Worm (Caenorhabditis elegans) whole organism, L4 larva: ENCODE results near the gene sym-3.

Experiments
- F10B5.3 ChIP-seq: sonication (generic microtip); optimal IDR thresholded peaks from 2 replicates; lab custom pipeline; 2016; ENCODE audit warnings: mild to moderate bottlenecking, missing genetic modification characterization, missing compliant biosample characterization
- F26F4.8 ChIP-seq: fragments of 200-800 bp; sonication (Bioruptor generic); conservative IDR thresholded peaks from 2 replicates; pipeline ENCODE4 v1.3.6; 2022; ENCODE audit warnings: missing genetic modification characterization, missing compliant biosample characterization
- F37D6.2 ChIP-seq: sonication (generic microtip); optimal IDR thresholded peaks from 2 replicates; lab custom pipeline; 2016; ENCODE audit warnings: mild to moderate bottlenecking, missing genetic modification characterization, missing compliant biosample characterization
- F49E8.2 ChIP-seq: sonication (generic microtip); optimal IDR thresholded peaks from 2 replicates; lab custom pipeline; 2016; ENCODE audit warnings: missing compliant biosample characterization, mild to moderate bottlenecking, missing genetic modification characterization, borderline replicate concordance
- T26A8.4 ChIP-seq: fragments of 200-800 bp; sonication (Bioruptor generic); IDR thresholded peaks from 2 replicates; pipeline ENCODE4 v1.3.6; 2022; ENCODE audit warnings: missing genetic modification characterization, missing compliant biosample characterization
- Y105C5A.15 ChIP-seq: fragments of 200-800 bp; sonication (Bioruptor generic); IDR thresholded peaks from 2 replicates; pipeline ENCODE4 v1.3.6; 2022; ENCODE audit warnings: missing genetic modification characterization, missing compliant biosample characterization
- Y5F2A.4 ChIP-seq: fragments of 200-800 bp; sonication (Bioruptor generic); optimal IDR thresholded peaks from 2 replicates; lab custom pipeline; 2018; ENCODE audit warnings: mild to moderate bottlenecking, missing genetic modification characterization, missing compliant biosample characterization
- Y75B8A.6 ChIP-seq: fragments of 200-800 bp; sonication (Bioruptor generic); IDR thresholded peaks from 2 replicates; pipeline ENCODE4 v1.3.6; 2022; ENCODE audit warnings: missing genetic modification reagents, missing genetic modification characterization, missing compliant biosample characterization
- ZK337.2 ChIP-seq: fragments of 200-800 bp; sonication (Bioruptor generic); IDR thresholded peaks from 2 replicates; pipeline ENCODE4 v1.3.6; 2022; ENCODE audit warnings: missing genetic modification reagents, missing genetic modification characterization, missing compliant biosample characterization
- aha-1 ChIP-seq: fragments of 150-350 bp; peaks from one replicate; lab custom pipeline; 2014; ENCODE audit warnings: missing biosample characterization, missing genetic modification characterization
- aly-2 ChIP-seq: sonication (generic microtip); optimal IDR thresholded peaks from 2 replicates; lab custom pipeline; 2018; ENCODE audit warnings: missing biosample characterization, missing genetic modification characterization
- attf-4 ChIP-seq: sonication (generic microtip); optimal IDR thresholded peaks from 3 replicates; lab custom pipeline; 2017; ENCODE audit warnings: missing biosample characterization, missing genetic modification characterization
- ces-1 ChIP-seq: fragments of 150-350 bp; sonication (generic microtip); optimal IDR thresholded peaks from 4 replicates; lab custom pipeline; 2014; ENCODE audit warnings: missing biosample characterization, missing genetic modification reagents, missing genetic modification characterization
- cey-2 ChIP-seq: sonication (generic microtip); optimal IDR thresholded peaks from 3 replicates; lab custom pipeline; 2017; ENCODE audit warnings: missing genetic modification characterization, mild to moderate bottlenecking, missing compliant biosample characterization, antibody characterized with exemption, borderline replicate concordance; ENCODE audit not compliant: insufficient read depth
- ctbp-1 ChIP-seq: fragments of 200-800 bp; sonication (Bioruptor generic); IDR thresholded peaks from 2 replicates; pipeline ENCODE4 v1.3.6; 2022; ENCODE audit warnings: missing genetic modification reagents, missing genetic modification characterization, missing compliant biosample characterization
- dmd-6 ChIP-seq: fragments of 200-800 bp; sonication (Bioruptor generic); IDR thresholded peaks from 2 replicates; pipeline ENCODE4 v1.3.6; 2022; ENCODE audit warnings: missing genetic modification reagents, missing genetic modification characterization, missing compliant biosample characterization
- duxl-1 ChIP-seq: sonication (generic microtip); optimal IDR thresholded peaks from 2 replicates; lab custom pipeline; 2016; ENCODE audit warnings: mild to moderate bottlenecking, missing genetic modification characterization, moderate library complexity, missing compliant biosample characterization; ENCODE audit not compliant: poor library complexity
- egl-27 ChIP-seq: sonication (generic microtip); optimal IDR thresholded peaks from 3 replicates; lab custom pipeline; 2017; ENCODE audit warnings: missing biosample characterization, missing genetic modification reagents, missing genetic modification characterization
- egl-43 ChIP-seq: fragments of 200-800 bp; sonication (Bioruptor generic); IDR thresholded peaks from 2 replicates; pipeline ENCODE4 v1.3.6; 2022; ENCODE audit warnings: missing genetic modification reagents, missing genetic modification characterization, missing compliant biosample characterization
- fkh-10 ChIP-seq: fragments of 150-350 bp; optimal IDR thresholded peaks from 2 replicates; lab custom pipeline; 2014; ENCODE audit warnings: missing biosample characterization, missing genetic modification reagents, missing genetic modification characterization
- lim-7 ChIP-seq: fragments of 200-800 bp; sonication (Bioruptor generic); IDR thresholded peaks from 2 replicates; pipeline ENCODE4 v1.3.6; 2022; ENCODE audit warnings: missing genetic modification characterization, missing compliant biosample characterization
- lin-1 ChIP-seq: fragments of 200-800 bp; sonication (Bioruptor generic); IDR thresholded peaks from 2 replicates; pipeline ENCODE4 v1.3.6; 2022; ENCODE audit warnings: missing genetic modification reagents, missing genetic modification characterization, missing compliant biosample characterization
- lin-38 ChIP-seq: fragments of 200-800 bp; sonication (Bioruptor generic); IDR thresholded peaks from 2 replicates; pipeline ENCODE4 v1.3.6; 2022; ENCODE audit warnings: missing genetic modification reagents, missing genetic modification characterization, missing compliant biosample characterization
- lsy-2 ChIP-seq, 2 experiments: fragments of 150-350 bp in 1 of 2; sonication (generic microtip) in 1 of 2; optimal IDR thresholded peaks; 2 replicates each; lab custom pipeline; 2014 to 2017; ENCODE audit warnings: missing biosample characterization in 2 of 2, missing genetic modification characterization in 2 of 2
- madf-5 ChIP-seq, 2 experiments: fragments of 200-800 bp; sonication (Bioruptor generic); IDR thresholded peaks; 2 replicates each; pipeline ENCODE4 v1.3.6; 2022; ENCODE audit warnings: missing compliant biosample characterization in 2 of 2, missing genetic modification characterization in 2 of 2
- mdl-1 ChIP-seq, 2 experiments: fragments of 150-350 bp in 1 of 2; sonication (generic microtip) in 1 of 2; optimal IDR thresholded peaks; 2 replicates each; lab custom pipeline; 2014 to 2017; ENCODE audit warnings: missing biosample characterization in 2 of 2, missing genetic modification characterization in 2 of 2
- mxl-2 ChIP-seq: fragments of 200-800 bp; sonication (Bioruptor generic); conservative IDR thresholded peaks from 2 replicates; pipeline ENCODE4 v1.3.6; 2022; ENCODE audit warnings: missing genetic modification reagents, missing genetic modification characterization, missing compliant biosample characterization
- nhr-11 ChIP-seq: fragments of 150-350 bp; optimal IDR thresholded peaks from 2 replicates; lab custom pipeline; 2014; ENCODE audit warnings: missing biosample characterization, missing genetic modification characterization
- nhr-42 ChIP-seq: fragments of 200-800 bp; sonication (Bioruptor generic); IDR thresholded peaks from 2 replicates; pipeline ENCODE4 v1.3.6; 2022; ENCODE audit warnings: missing genetic modification characterization, missing compliant biosample characterization
- nhr-48 ChIP-seq: sonication (generic microtip); optimal IDR thresholded peaks from 2 replicates; lab custom pipeline; 2016; ENCODE audit warnings: mild to moderate bottlenecking, missing genetic modification characterization, missing compliant biosample characterization
- nhr-76 ChIP-seq: fragments of 150-350 bp; optimal IDR thresholded peaks from 2 replicates; lab custom pipeline; 2014; ENCODE audit warnings: missing biosample characterization, missing genetic modification characterization
- nhr-77 ChIP-seq: fragments of 150-350 bp; optimal IDR thresholded peaks from 2 replicates; lab custom pipeline; 2014; ENCODE audit warnings: missing biosample characterization, missing genetic modification characterization
- php-3 ChIP-seq: fragments of 200-800 bp; sonication (Bioruptor generic); IDR thresholded peaks from 2 replicates; pipeline ENCODE4 v1.3.6; 2022; ENCODE audit warnings: missing genetic modification reagents, missing genetic modification characterization, missing compliant biosample characterization
- set-16 ChIP-seq: fragments of 200-800 bp; sonication (Bioruptor generic); IDR thresholded peaks from 2 replicates; pipeline ENCODE4 v1.3.6; 2022; ENCODE audit warnings: missing genetic modification reagents, missing genetic modification characterization, missing compliant biosample characterization
- snpc-4 ChIP-seq: fragments of 150-350 bp; optimal IDR thresholded peaks from 2 replicates; lab custom pipeline; 2014; ENCODE audit warnings: missing biosample characterization, missing genetic modification characterization
- spr-1 ChIP-seq: sonication (generic microtip); optimal IDR thresholded peaks from 2 replicates; lab custom pipeline; 2016; ENCODE audit warnings: mild to moderate bottlenecking, missing genetic modification characterization, missing compliant biosample characterization
- spr-3 ChIP-seq: fragments of 200-800 bp; sonication (Bioruptor generic); optimal IDR thresholded peaks from 2 replicates; lab custom pipeline; 2018; ENCODE audit warnings: mild to moderate bottlenecking, missing genetic modification characterization, missing compliant biosample characterization
- tag-97 ChIP-seq: fragments of 200-800 bp; sonication (Bioruptor generic); IDR thresholded peaks from 2 replicates; pipeline ENCODE4 v1.3.6; 2022; ENCODE audit warnings: missing genetic modification characterization, missing compliant biosample characterization
- unc-130 ChIP-seq: sonication (generic microtip); optimal IDR thresholded peaks from 2 replicates; lab custom pipeline; 2016; ENCODE audit warnings: missing genetic modification reagents, missing genetic modification characterization, missing compliant biosample characterization
- unc-62 ChIP-seq, 3 experiments: fragments of 150-350 bp in 1 of 3; sonication (generic microtip); optimal IDR thresholded peaks in 2 of 3; peaks in 1 of 3; 1 replicate in 1 of 3; 2 replicates in 2 of 3; lab custom pipeline; 2014 to 2017; ENCODE audit warnings: missing biosample characterization in 3 of 3, missing genetic modification characterization in 3 of 3, missing genetic modification reagents in 3 of 3, missing genotype in 1 of 3
- zfp-3 ChIP-seq: fragments of 200-800 bp; sonication (Bioruptor generic); conservative IDR thresholded peaks from 2 replicates; pipeline ENCODE4 v1.3.6; 2022; ENCODE audit warnings: missing genetic modification reagents, missing genetic modification characterization, missing compliant biosample characterization
- zip-11 ChIP-seq: fragments of 200-800 bp; sonication (Bioruptor generic); IDR thresholded peaks from 2 replicates; pipeline ENCODE4 v1.3.6; 2022; ENCODE audit warnings: missing genetic modification characterization, missing compliant biosample characterization

sym-3 gene

DNA sequence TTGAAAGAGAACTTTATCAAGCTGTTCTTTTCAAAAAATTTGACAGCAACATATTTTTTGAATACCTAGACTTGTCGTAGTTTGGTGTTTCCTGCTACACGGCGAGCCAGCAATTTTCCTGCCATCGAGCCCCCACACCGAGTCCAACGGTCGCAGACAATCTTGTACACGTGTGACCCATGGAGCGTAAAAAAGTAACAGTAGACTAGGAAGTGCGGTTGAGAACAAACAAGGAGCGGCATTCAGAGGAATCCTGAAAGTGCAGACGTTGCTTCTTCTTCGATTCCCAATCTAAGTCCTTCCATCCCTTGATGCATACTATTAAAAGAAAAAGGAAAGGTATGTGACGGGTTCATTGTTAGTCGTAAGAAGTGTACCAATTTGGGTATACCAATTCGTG, 17.3 kb downstream of the sym-3 start, which contains the start of gene twnk-1:
TSS of gene twnk-1 (plus strand) at position 301 of the 400 bp plus-strand sequence.
- no peak for TF ChIP-seq attf-4
- no peak for TF ChIP-seq nhr-11 (tag; lab: Kevin White, UChicago)
- 0 out of 2 replicates have a peak, but pooled peaks have one; percentile 36 for TF ChIP-seq egl-43 (GFP tag; lab: Robert Waterston, UW)
- TF ChIP-seq T26A8.4 (GFP tag; lab: Robert Waterston, UW) = peak; percentile 21; the same call in 1 of the 2 replicates
- TF ChIP-seq aly-2 = no peak

DNA sequence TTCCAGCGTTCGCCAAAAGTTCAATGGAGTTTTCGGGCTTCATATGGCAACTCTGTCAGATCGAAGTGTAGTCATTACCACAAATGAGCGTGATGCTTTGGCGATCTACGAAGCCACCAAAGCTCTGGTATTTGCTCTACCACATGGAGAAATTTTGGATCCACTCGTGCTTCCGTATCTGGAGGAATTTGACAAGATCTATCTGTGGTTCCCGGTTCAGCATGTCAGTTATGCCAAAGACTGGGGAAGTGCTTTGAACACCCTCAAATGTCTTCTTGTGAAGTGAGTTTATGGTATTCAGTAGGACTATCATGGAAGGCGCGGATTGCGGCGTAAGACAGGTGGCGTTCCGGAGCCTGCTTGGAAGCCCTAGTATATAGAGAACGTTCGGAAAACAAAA, 20.9 kb downstream of the sym-3 start:
- TF ChIP-seq aha-1 (peak; percentile 96), set-16 (GFP tag; lab: Robert Waterston, UW) (no peak), unc-130 (GFP tag; lab: Kevin White, UChicago) (no peak), F49E8.2 (tag; lab: Kevin White, UChicago) (no peak), lim-7 (GFP tag; lab: Robert Waterston, UW) (no peak)
- TF ChIP-seq, all 104 proteins: peak for 1

DNA sequence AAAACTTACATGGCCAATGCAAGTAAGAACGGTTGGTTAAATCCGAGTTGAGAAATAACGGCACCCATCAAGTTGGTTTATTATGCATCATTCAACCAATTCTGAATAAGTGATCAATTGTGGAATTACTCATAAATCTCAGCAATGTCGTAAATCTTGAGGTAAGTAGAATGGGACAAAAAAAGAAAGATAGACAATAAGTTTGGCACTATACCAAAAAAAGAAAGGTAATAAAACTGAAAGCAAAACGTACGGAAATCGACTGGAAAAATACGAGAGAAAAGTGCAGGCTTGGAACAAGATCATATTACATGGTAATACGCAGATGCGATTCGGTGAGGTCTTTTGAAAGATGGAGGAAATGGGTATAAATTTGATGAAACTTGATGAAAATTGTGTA, 25.1 kb downstream of the sym-3 start, which contains the start of gene F46G11.4:
TSS of gene F46G11.4 (minus strand) at position 101 of the 400 bp plus-strand sequence.
- TF ChIP-seq unc-62 (GFP tag; optimal IDR thresholded peaks at IDR 0.05 in 1 of 2; lab: Kevin White, UChicago) = peak in 1 of 2 experiments; percentile 85
- no peak for TF ChIP-seq unc-62 (tag; optimal IDR thresholded peaks at IDR 0.05; lab: Kevin White, UChicago)
- no peak for TF ChIP-seq php-3 (GFP tag; lab: Robert Waterston, UW)
- TF ChIP-seq unc-130 (GFP tag; lab: Kevin White, UChicago) = no peak
- TF ChIP-seq tag-97 = no peak
- no peak for TF ChIP-seq spr-1 (tag; lab: Kevin White, UChicago)
- no peak for TF ChIP-seq Y75B8A.6 (GFP tag; lab: Robert Waterston, UW)
- no peak for TF ChIP-seq T26A8.4 (GFP tag; lab: Robert Waterston, UW)

DNA sequence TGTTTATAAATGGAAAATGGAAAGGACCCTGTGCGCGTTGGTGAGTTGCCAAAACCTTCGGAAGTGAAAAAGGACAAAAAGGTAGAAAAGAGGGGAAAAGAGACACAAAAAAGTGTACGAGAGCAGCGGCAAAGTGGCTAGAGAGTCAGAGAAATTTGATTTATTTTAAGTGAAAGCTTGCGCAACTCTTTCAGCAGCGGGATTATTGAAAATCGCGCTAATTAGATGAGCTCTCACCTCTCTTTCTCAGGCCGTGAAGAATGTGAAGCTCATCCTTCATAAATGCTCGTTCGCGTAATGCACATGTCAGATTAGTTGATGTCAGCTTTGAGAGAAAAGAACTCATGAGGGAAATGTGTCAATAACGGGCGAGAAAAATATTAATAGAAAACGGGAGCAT, 25.7 kb downstream of the sym-3 start:
- TF ChIP-seq ZK337.2 (GFP tag; lab: Robert Waterston, UW) = no peak
- TF ChIP-seq snpc-4 (tag; lab: Kevin White, UChicago) = no peak
- TF ChIP-seq madf-5 (GFP tag; IDR thresholded peaks at IDR 0.05; lab: Robert Waterston, UW) = no peak
- no peak for TF ChIP-seq set-16 (GFP tag; lab: Robert Waterston, UW)
- peak in 1 of 2 experiments; percentile 39 for TF ChIP-seq unc-62 (GFP tag; optimal IDR thresholded peaks at IDR 0.05 in 1 of 2; lab: Kevin White, UChicago)
- no peak for TF ChIP-seq unc-62 (tag; optimal IDR thresholded peaks at IDR 0.05; lab: Kevin White, UChicago)
- TF ChIP-seq lin-38 = no peak
- TF ChIP-seq ctbp-1 (GFP tag; lab: Robert Waterston, UW) = peak; percentile 75
- TF ChIP-seq F10B5.3 = no peak
- peak in 1 of 2 experiments; percentile 9 for TF ChIP-seq lsy-2 (tag; optimal IDR thresholded peaks at IDR 0.05; lab: Kevin White, UChicago)
- TF ChIP-seq cey-2 (tag; lab: Kevin White, UChicago) = no peak
- peak; percentile 93 for TF ChIP-seq fkh-10 (GFP tag; lab: Kevin White, UChicago)
- TF ChIP-seq ces-1 (GFP tag; lab: Kevin White, UChicago) = peak; percentile 72
- no peak for TF ChIP-seq zip-11
- TF ChIP-seq, all 104 proteins: peak for 5

DNA sequence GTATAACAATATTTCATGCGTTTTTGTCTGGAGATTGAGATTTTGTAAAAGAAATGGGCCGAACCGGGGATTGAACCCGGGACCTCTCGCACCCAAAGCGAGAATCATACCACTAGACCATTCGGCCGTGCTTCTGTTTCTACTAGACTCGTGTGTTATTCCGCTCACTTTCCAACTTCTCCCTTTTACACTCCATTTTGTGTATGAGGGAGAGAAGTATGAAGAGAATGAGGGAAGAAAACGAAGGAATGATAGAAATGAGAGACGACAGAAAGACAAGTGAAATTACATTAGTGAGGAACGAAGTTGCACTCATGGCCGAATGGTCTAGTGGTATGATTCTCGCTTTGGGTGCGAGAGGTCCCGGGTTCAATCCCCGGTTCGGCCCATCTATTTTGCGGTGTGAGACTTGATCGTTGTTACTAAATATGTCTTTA, 27.6 kb downstream of the sym-3 start:
- peak; percentile 83 for TF ChIP-seq nhr-42 (GFP tag; lab: Robert Waterston, UW)
- peak; percentile 81 for TF ChIP-seq mxl-2 (GFP tag; lab: Robert Waterston, UW)
- TF ChIP-seq Y105C5A.15 (GFP tag; lab: Robert Waterston, UW) = no peak; the same call in 1 of the 2 replicates
- TF ChIP-seq nhr-77 = peak; percentile 48
- TF ChIP-seq nhr-76 = no peak
- peak; percentile 76; the same call in 1 of the 2 replicates for TF ChIP-seq Y75B8A.6 (GFP tag; lab: Robert Waterston, UW)
- peak; percentile 57 to 84; a peak in 3 of 4 replicates for TF ChIP-seq madf-5 (GFP tag; IDR thresholded peaks at IDR 0.05; lab: Robert Waterston, UW)
- peak; percentile 68 for TF ChIP-seq lin-1 (GFP tag; lab: Robert Waterston, UW)
- peak; percentile 90 for TF ChIP-seq spr-3 (GFP tag; lab: Kevin White, UChicago)
- TF ChIP-seq spr-1 (tag; lab: Kevin White, UChicago) = peak; percentile 86
- peak; percentile 83 for TF ChIP-seq F37D6.2 (tag; lab: Kevin White, UChicago)
- peak; percentile 47 to 74 for TF ChIP-seq mdl-1 (tag; optimal IDR thresholded peaks at IDR 0.05; lab: Kevin White, UChicago)
- TF ChIP-seq duxl-1 = peak; percentile 90
- peak; percentile 85 for TF ChIP-seq nhr-48 (tag; lab: Kevin White, UChicago)
- peak; percentile 73 for TF ChIP-seq Y5F2A.4 (GFP tag; lab: Kevin White, UChicago)
- TF ChIP-seq zfp-3 = peak; percentile 88
- TF ChIP-seq attf-4 = peak; percentile 37
- peak; percentile 39; the same call in 1 of the 2 replicates for TF ChIP-seq F26F4.8 (GFP tag; lab: Robert Waterston, UW)
- TF ChIP-seq egl-27 (tag; lab: Kevin White, UChicago) = peak; percentile 74
- peak; percentile 69 for TF ChIP-seq dmd-6 (GFP tag; lab: Robert Waterston, UW)
